Fruit fly (Drosophila melanogaster): ENCODE results near the gene CG11034.

CG11034 gene

DNA sequence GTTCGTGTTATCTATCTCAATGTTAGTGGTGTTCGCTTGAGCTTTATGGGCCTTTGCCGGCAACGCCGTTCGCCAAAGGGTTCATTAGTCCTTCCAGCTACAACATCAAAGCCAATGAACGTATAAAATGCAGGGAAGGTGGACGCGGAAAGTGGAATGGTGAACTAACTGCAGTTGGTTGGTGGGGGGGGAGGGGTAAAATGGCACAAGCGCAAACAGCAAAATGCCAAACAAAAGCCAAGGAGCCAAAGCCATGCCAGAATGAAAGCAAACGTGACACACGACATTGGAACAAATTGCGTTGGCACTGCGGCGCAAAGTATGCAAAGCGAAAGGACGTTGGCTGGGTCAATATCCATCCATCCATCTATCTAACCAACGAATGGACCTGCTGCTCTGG, 15.7 kb downstream of the CG11034 start:
- no peak for TF ChIP-seq Dif (GFP tag; optimal IDR thresholded peaks at IDR 0.05; ENCODE audit: partially characterized antibody)
- no peak for TF ChIP-seq jim (GFP tag; optimal IDR thresholded peaks at IDR 0.05)
- no peak for TF ChIP-seq dl (GFP tag; optimal IDR thresholded peaks at IDR 0.05; ENCODE audit: insufficient read depth in 1 of 2, partially characterized antibody in 2 of 2)
- TF ChIP-seq Dfd (GFP tag; optimal IDR thresholded peaks at IDR 0.05) = peak; percentile 95

DNA sequence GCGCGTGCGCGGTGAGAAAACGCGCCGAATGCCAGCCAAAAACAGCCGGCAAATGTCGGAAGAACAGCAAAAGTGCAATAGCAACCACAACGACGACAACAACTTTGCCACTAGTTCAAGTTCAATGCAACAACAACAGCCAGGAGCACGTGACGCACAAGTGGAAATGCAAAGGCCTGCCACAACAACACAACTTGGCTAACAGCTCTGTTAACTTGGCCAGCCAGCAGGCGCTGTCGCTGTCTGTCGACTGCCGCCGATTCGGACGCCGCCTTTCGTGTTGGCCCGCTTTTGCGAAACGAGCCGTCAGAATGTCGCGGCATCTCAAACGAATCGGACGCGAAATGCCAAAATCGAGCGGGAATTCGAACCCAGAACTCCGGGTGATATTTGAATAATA, 18.5 kb downstream of the CG11034 start, which contains the start of gene TrissinR:
TSS of gene TrissinR (plus strand) at position 301 of the 400 bp plus-strand sequence.
- no peak for TF ChIP-seq Dif (GFP tag; optimal IDR thresholded peaks at IDR 0.05; ENCODE audit: partially characterized antibody)
- no peak for TF ChIP-seq N (GFP tag; optimal IDR thresholded peaks at IDR 0.05)
- no peak for TF ChIP-seq woc (GFP tag; optimal IDR thresholded peaks at IDR 0.05)
- no peak for TF ChIP-seq psq (GFP tag; optimal IDR thresholded peaks at IDR 0.05)
- no peak for TF ChIP-seq OdsH (GFP tag; optimal IDR thresholded peaks at IDR 0.05)
- no peak for TF ChIP-seq Abd-B (GFP tag; optimal IDR thresholded peaks at IDR 0.05)
- no peak for TF ChIP-seq sage (GFP tag; optimal IDR thresholded peaks at IDR 0.05)
- no peak for TF ChIP-seq Hr83 (GFP tag; optimal IDR thresholded peaks at IDR 0.05; ENCODE audit: poor library complexity, severe bottlenecking)
- TF ChIP-seq dsf (GFP tag; optimal IDR thresholded peaks at IDR 0.05; ENCODE audit: borderline replicate concordance) = no peak
- no peak for TF ChIP-seq CrebA (GFP tag; optimal IDR thresholded peaks at IDR 0.05; ENCODE audit: borderline replicate concordance)
- TF ChIP-seq pan (optimal IDR thresholded peaks at IDR 0.05) = no peak
- TF ChIP-seq sv (GFP tag; optimal IDR thresholded peaks at IDR 0.05) = no peak
- no peak for TF ChIP-seq CG32264 (GFP tag; optimal IDR thresholded peaks at IDR 0.05)
- no peak for TF ChIP-seq usp (GFP tag; optimal IDR thresholded peaks at IDR 0.05)
- TF ChIP-seq lola (GFP tag; optimal IDR thresholded peaks at IDR 0.05) = no peak
- TF ChIP-seq foxo (GFP tag; optimal IDR thresholded peaks at IDR 0.05) = no peak
- no peak for TF ChIP-seq GATAd (GFP tag; optimal IDR thresholded peaks at IDR 0.05)

DNA sequence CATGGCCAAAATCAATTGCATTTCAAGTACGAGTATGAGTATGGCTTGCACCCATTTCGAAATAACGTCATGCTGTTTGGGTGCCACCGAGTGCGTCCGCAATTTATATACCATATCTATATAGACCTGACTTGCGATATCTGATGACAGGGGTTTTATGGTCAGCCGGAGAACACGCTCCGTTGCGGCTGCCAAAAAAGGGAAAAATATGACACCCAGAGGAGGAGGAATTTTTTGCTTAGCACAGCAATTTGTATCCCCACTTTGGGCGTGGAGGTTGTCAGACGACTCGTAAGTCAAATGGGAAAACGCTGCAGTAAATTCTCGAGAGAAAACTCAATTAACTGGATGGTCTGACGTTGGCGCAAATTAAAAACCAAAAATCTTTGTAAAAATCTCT, 51.6 kb downstream of the CG11034 start:
- no peak for TF ChIP-seq HLH106 (tag; optimal IDR thresholded peaks at IDR 0.05)
- TF ChIP-seq sv (GFP tag; optimal IDR thresholded peaks at IDR 0.05) = no peak
- no peak for TF ChIP-seq Hr78 (GFP tag; optimal IDR thresholded peaks at IDR 0.05)
- no peak for TF ChIP-seq Vsx2 (GFP tag; optimal IDR thresholded peaks at IDR 0.05; ENCODE audit: partially characterized antibody)
